Worm (Caenorhabditis elegans) whole organism, young adult: ENCODE measurements around the gene F44E2.10.

ENCODE experiments used
- B0035.1 ChIP-seq: sonication (generic microtip); optimal IDR thresholded peaks from 2 replicates; lab custom pipeline; 2016; ENCODE audit warnings: missing genetic modification characterization, mild to moderate bottlenecking, missing compliant biosample characterization, missing genotype, missing genetic modification reagents
- B0261.1 ChIP-seq: sonication (generic microtip); optimal IDR thresholded peaks from 2 replicates; lab custom pipeline; 2016; ENCODE audit warnings: mild to moderate bottlenecking, missing genetic modification characterization, moderate library complexity, missing compliant biosample characterization
- B0336.3 ChIP-seq: fragments of 200-800 bp; sonication (Bioruptor generic); IDR thresholded peaks from 2 replicates; pipeline ENCODE4 v1.3.6; 2022; ENCODE audit warnings: missing genetic modification characterization, missing compliant biosample characterization
- C06A6.2 ChIP-seq: fragments of 200-800 bp; sonication (Bioruptor generic); conservative IDR thresholded peaks from 2 replicates; pipeline ENCODE4 v1.3.6; 2022; ENCODE audit warnings: missing genetic modification characterization, missing compliant biosample characterization
- D2030.7 ChIP-seq: fragments of 200-800 bp; sonication (Bioruptor generic); IDR thresholded peaks from 2 replicates; pipeline ENCODE4 v1.3.6; 2022; ENCODE audit warnings: missing genetic modification reagents, missing genetic modification characterization, missing compliant biosample characterization
- F10E7.11 ChIP-seq: sonication (generic microtip); optimal IDR thresholded peaks from 2 replicates; lab custom pipeline; 2017; ENCODE audit warnings: mild to moderate bottlenecking, missing genetic modification characterization, moderate library complexity, missing compliant biosample characterization
- F23B12.7 ChIP-seq: sonication (generic microtip); optimal IDR thresholded peaks from 2 replicates; lab custom pipeline; 2017; ENCODE audit warnings: missing genetic modification characterization, mild to moderate bottlenecking, missing compliant biosample characterization, antibody characterized with exemption, moderate library complexity; ENCODE audit not compliant: insufficient read depth
- F33H1.4 ChIP-seq: fragments of 200-800 bp; sonication (Bioruptor generic); IDR thresholded peaks from 2 replicates; pipeline ENCODE4 v1.3.6; 2022; ENCODE audit warnings: missing genetic modification reagents, missing genetic modification characterization, missing compliant biosample characterization
- K12H6.12 ChIP-seq: fragments of 200-800 bp; sonication (Bioruptor generic); optimal IDR thresholded peaks from 2 replicates; lab custom pipeline; 2018; ENCODE audit warnings: mild to moderate bottlenecking, missing genetic modification characterization, missing compliant biosample characterization
- ZK185.1 ChIP-seq: sonication (generic microtip); optimal IDR thresholded peaks from 2 replicates; lab custom pipeline; 2016; ENCODE audit warnings: mild to moderate bottlenecking, missing genetic modification characterization, missing compliant biosample characterization; ENCODE audit not compliant: poor library complexity, severe bottlenecking
- aptf-2 ChIP-seq: fragments of 200-800 bp; sonication (Bioruptor generic); conservative IDR thresholded peaks from 2 replicates; pipeline ENCODE4 v1.3.6; 2022; ENCODE audit warnings: missing genetic modification reagents, missing genetic modification characterization, missing compliant biosample characterization
- attf-3 ChIP-seq: fragments of 200-800 bp; sonication (Bioruptor generic); conservative IDR thresholded peaks from 2 replicates; pipeline ENCODE4 v1.3.6; 2022; ENCODE audit warnings: missing genetic modification reagents, missing genetic modification characterization, missing compliant biosample characterization
- attf-5 ChIP-seq: fragments of 200-800 bp; sonication (Bioruptor generic); optimal IDR thresholded peaks from 2 replicates; lab custom pipeline; 2018; ENCODE audit warnings: mild to moderate bottlenecking, missing genetic modification characterization, missing compliant biosample characterization
- bed-2 ChIP-seq: fragments of 200-800 bp; sonication (Bioruptor generic); IDR thresholded peaks from 2 replicates; pipeline ENCODE4 v1.3.6; 2022; ENCODE audit warnings: missing genetic modification reagents, missing genetic modification characterization, missing compliant biosample characterization
- cebp-1 ChIP-seq, 2 experiments: fragments of 200-800 bp in 1 of 2; sonication (Bioruptor generic) in 1 of 2; sonication (generic microtip) in 1 of 2; IDR thresholded peaks in 1 of 2; optimal IDR thresholded peaks in 1 of 2; 2 replicates each; pipeline versions ENCODE4 v1.3.6 to Lab custom; 2017 to 2022; ENCODE audit warnings: missing compliant biosample characterization in 2 of 2, missing genetic modification characterization in 2 of 2, mild to moderate bottlenecking in 1 of 2, missing genetic modification reagents in 1 of 2, moderate library complexity in 1 of 2
- cebp-2 ChIP-seq: fragments of 200-800 bp; sonication (Bioruptor generic); IDR thresholded peaks from 2 replicates; pipeline ENCODE4 v1.3.6; 2022; ENCODE audit warnings: missing genetic modification characterization, missing compliant biosample characterization
- ceh-27 ChIP-seq: fragments of 200-800 bp; sonication (Bioruptor generic); optimal IDR thresholded peaks from 2 replicates; lab custom pipeline; 2018; ENCODE audit warnings: mild to moderate bottlenecking, missing genetic modification characterization, moderate library complexity, missing compliant biosample characterization
- ceh-40 ChIP-seq: fragments of 200-800 bp; sonication (Bioruptor generic); IDR thresholded peaks from 2 replicates; pipeline ENCODE4 v1.3.6; 2022; ENCODE audit warnings: missing genetic modification characterization, missing compliant biosample characterization
- ceh-79 ChIP-seq: sonication (generic microtip); optimal IDR thresholded peaks from 2 replicates; lab custom pipeline; 2017; ENCODE audit warnings: mild to moderate bottlenecking, missing genetic modification characterization, missing compliant biosample characterization
- die-1 ChIP-seq: sonication (generic microtip); optimal IDR thresholded peaks from 2 replicates; lab custom pipeline; 2016; ENCODE audit warnings: missing genotype, mild to moderate bottlenecking, missing genetic modification characterization, missing compliant biosample characterization
- dpff-1 ChIP-seq: sonication (generic microtip); optimal IDR thresholded peaks from 2 replicates; lab custom pipeline; 2017; ENCODE audit warnings: mild to moderate bottlenecking, missing genetic modification characterization, missing compliant biosample characterization
- egl-44 ChIP-seq: fragments of 200-800 bp; sonication (Bioruptor generic); IDR thresholded peaks from 2 replicates; pipeline ENCODE4 v1.3.6; 2022; ENCODE audit warnings: missing genetic modification reagents, missing genetic modification characterization, missing compliant biosample characterization
- ekl-4 ChIP-seq: fragments of 200-800 bp; sonication (Bioruptor generic); IDR thresholded peaks from 2 replicates; pipeline ENCODE4 v1.3.6; 2022; ENCODE audit warnings: missing genetic modification reagents, missing genetic modification characterization, missing compliant biosample characterization
- gei-17 ChIP-seq: fragments of 200-800 bp; sonication (Bioruptor generic); optimal IDR thresholded peaks from 2 replicates; lab custom pipeline; 2018; ENCODE audit warnings: mild to moderate bottlenecking, missing genetic modification characterization, missing compliant biosample characterization
- hrde-1 ChIP-seq: sonication (generic microtip); optimal IDR thresholded peaks from 2 replicates; lab custom pipeline; 2016; ENCODE audit warnings: missing genetic modification characterization, mild to moderate bottlenecking, missing compliant biosample characterization, moderate library complexity, missing genotype, missing genetic modification reagents, borderline replicate concordance
- hsf-1 ChIP-seq: fragments of 200-800 bp; sonication (Bioruptor generic); IDR thresholded peaks from 2 replicates; pipeline ENCODE4 v1.3.6; 2022; ENCODE audit warnings: missing genetic modification reagents, missing genetic modification characterization, missing compliant biosample characterization
- lin-35 ChIP-seq, 3 experiments: fragments of 150-350 bp in 2 of 3; sonication (generic microtip) in 1 of 3; optimal IDR thresholded peaks; 2 replicates each; lab custom pipeline; 2014 to 2018; ENCODE audit warnings: missing biosample characterization in 3 of 3, missing genetic modification characterization in 3 of 3, missing genetic modification reagents in 3 of 3
- mxl-1 ChIP-seq: sonication (generic microtip); optimal IDR thresholded peaks from 2 replicates; lab custom pipeline; 2016; ENCODE audit warnings: missing genetic modification characterization, missing compliant biosample characterization
- nfya-1 ChIP-seq: sonication (generic microtip); optimal IDR thresholded peaks from 2 replicates; lab custom pipeline; 2017; ENCODE audit warnings: antibody characterized with exemption, missing compliant biosample characterization, missing genetic modification characterization, borderline replicate concordance; ENCODE audit not compliant: insufficient read depth
- nhr-120 ChIP-seq: fragments of 200-800 bp; sonication (Bioruptor generic); IDR thresholded peaks from 2 replicates; pipeline ENCODE4 v1.3.6; 2022; ENCODE audit warnings: missing genetic modification characterization, missing compliant biosample characterization
- nhr-90 ChIP-seq: sonication (generic microtip); optimal IDR thresholded peaks from 2 replicates; lab custom pipeline; 2016; ENCODE audit warnings: missing genotype, mild to moderate bottlenecking, missing genetic modification characterization, missing compliant biosample characterization
- rcor-1 ChIP-seq: fragments of 200-800 bp; sonication (Bioruptor generic); IDR thresholded peaks from 2 replicates; pipeline ENCODE4 v1.3.6; 2022; ENCODE audit warnings: missing genetic modification reagents, missing genetic modification characterization, missing compliant biosample characterization
- rec-8 ChIP-seq, 2 experiments: sonication (generic microtip); optimal IDR thresholded peaks; 2 replicates each; lab custom pipeline; 2016; ENCODE audit warnings: mild to moderate bottlenecking in 2 of 2, missing genetic modification characterization in 2 of 2, missing genetic modification reagents in 2 of 2, missing genotype in 2 of 2, missing biosample characterization in 1 of 2, missing compliant biosample characterization in 1 of 2, moderate library complexity in 1 of 2
- sea-2 ChIP-seq: fragments of 200-800 bp; sonication (Bioruptor generic); IDR thresholded peaks from 2 replicates; pipeline ENCODE4 v1.3.6; 2022; ENCODE audit warnings: missing genetic modification characterization, missing compliant biosample characterization
- snpc-1.1 ChIP-seq: sonication (generic microtip); optimal IDR thresholded peaks from 2 replicates; lab custom pipeline; 2017; ENCODE audit warnings: missing genetic modification characterization, mild to moderate bottlenecking, missing compliant biosample characterization, antibody characterized with exemption, moderate library complexity, missing genotype, missing genetic modification reagents; ENCODE audit not compliant: insufficient read depth
- snpc-4 ChIP-seq, 5 experiments: fragments of 150-350 bp in 1 of 5; sonication (generic microtip) in 4 of 5; optimal IDR thresholded peaks; 2 replicates each; lab custom pipeline; 2014 to 2018; ENCODE audit warnings: missing genetic modification characterization in 5 of 5, missing biosample characterization in 3 of 5, antibody characterized with exemption in 2 of 5, mild to moderate bottlenecking in 2 of 5, missing compliant biosample characterization in 2 of 5, missing genotype in 2 of 5, moderate library complexity in 2 of 5, missing genetic modification reagents in 1 of 5
- tlf-1 ChIP-seq: fragments of 200-800 bp; sonication (Bioruptor generic); optimal IDR thresholded peaks from 2 replicates; lab custom pipeline; 2018; ENCODE audit warnings: mild to moderate bottlenecking, missing genetic modification characterization, missing compliant biosample characterization
- unc-130 ChIP-seq: sonication (generic microtip); optimal IDR thresholded peaks from 2 replicates; lab custom pipeline; 2016; ENCODE audit warnings: missing genetic modification reagents, missing genetic modification characterization, missing compliant biosample characterization
- unc-62 ChIP-seq: fragments of 150-350 bp; optimal IDR thresholded peaks from 2 replicates; lab custom pipeline; 2014; ENCODE audit warnings: missing biosample characterization, missing genetic modification reagents, missing genetic modification characterization
- xnd-1 ChIP-seq: sonication (generic microtip); optimal IDR thresholded peaks from 2 replicates; lab custom pipeline; 2016; ENCODE audit warnings: missing genotype, missing genetic modification reagents, missing genetic modification characterization, missing compliant biosample characterization
- zim-3 ChIP-seq: sonication (generic microtip); optimal IDR thresholded peaks from 2 replicates; lab custom pipeline; 2017; ENCODE audit warnings: mild to moderate bottlenecking, missing genetic modification characterization, moderate library complexity, missing compliant biosample characterization
- ztf-22 ChIP-seq: fragments of 200-800 bp; sonication (Bioruptor generic); optimal IDR thresholded peaks from 2 replicates; lab custom pipeline; 2018; ENCODE audit warnings: mild to moderate bottlenecking, missing genetic modification characterization, moderate library complexity, missing compliant biosample characterization
- ztf-26 ChIP-seq: sonication (generic microtip); optimal IDR thresholded peaks from 2 replicates; lab custom pipeline; 2017; ENCODE audit warnings: missing genetic modification characterization, missing compliant biosample characterization
- ztf-3 ChIP-seq: fragments of 200-800 bp; sonication (Bioruptor generic); optimal IDR thresholded peaks from 2 replicates; lab custom pipeline; 2018; ENCODE audit warnings: mild to moderate bottlenecking, missing genetic modification characterization, missing compliant biosample characterization

F44E2.10 gene

DNA sequence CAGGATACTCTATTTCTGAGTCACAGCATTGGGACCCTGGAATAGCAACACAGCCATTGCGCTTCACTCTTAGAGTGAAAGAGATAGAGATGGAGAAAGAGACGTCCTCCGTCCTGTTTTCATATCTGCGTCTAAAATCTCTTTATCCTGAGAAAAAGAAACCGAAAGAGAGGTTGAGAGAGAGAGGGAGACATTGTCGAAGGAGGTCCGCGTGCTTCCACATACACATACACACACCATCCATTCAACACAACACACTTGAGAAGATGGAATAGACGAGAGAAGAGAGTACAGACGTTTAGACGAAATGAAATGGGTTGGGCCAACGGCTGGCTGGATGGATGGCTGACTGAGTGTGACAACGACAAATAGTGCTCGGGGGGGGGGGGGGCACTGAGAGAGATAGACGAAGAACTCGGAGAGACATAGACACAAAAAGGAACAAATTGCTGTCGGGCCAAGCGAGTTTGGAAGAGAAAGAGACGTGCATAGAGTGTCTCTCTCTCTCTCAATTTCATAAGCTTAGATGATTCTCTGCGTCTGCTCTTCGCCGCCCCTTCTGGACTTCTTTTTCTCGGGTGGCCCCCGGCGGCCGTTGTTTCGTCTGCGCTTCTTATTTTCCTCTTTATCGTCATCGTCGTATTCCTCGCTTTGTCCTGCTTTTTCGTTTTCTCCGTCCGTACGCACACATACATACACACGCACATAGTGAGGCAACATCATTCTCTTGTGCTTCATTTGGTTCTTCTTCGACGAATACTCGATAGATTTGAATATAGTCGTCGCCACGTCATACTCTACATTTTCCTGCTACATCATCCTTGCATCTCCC lies 30.7 kb downstream of the F44E2.10 start, which contains the start of gene F54F2.6 (continued):
- TF ChIP-seq cebp-1 (GFP tag; IDR thresholded peaks at IDR 0.05; lab: Robert Waterston, UW), result peak; percentile 60
- TF ChIP-seq cebp-1 (tag; optimal IDR thresholded peaks at IDR 0.05; lab: Kevin White, UChicago), result peak; percentile 91
- no peak for TF ChIP-seq aptf-2 (GFP tag; lab: Robert Waterston, UW)
- no peak for TF ChIP-seq ztf-22 (GFP tag; lab: Kevin White, UChicago)
- no peak for TF ChIP-seq snpc-1.1
- peak; percentile 9 for TF ChIP-seq F10E7.11
- TF ChIP-seq unc-130 (GFP tag; lab: Kevin White, UChicago), result no peak
- TF ChIP-seq snpc-4 (GFP tag; optimal IDR thresholded peaks at IDR 0.05; lab: Kevin White, UChicago), result no peak
- peak in 2 of 4 experiments; percentile 50 for TF ChIP-seq snpc-4 (tag; optimal IDR thresholded peaks at IDR 0.05; lab: Kevin White, UChicago)
- TF ChIP-seq B0336.3 (GFP tag; lab: Robert Waterston, UW), result peak; percentile 77
- TF ChIP-seq K12H6.12 (tag; lab: Kevin White, UChicago), result peak; percentile 97
- TF ChIP-seq attf-5 (GFP tag; lab: Kevin White, UChicago), result peak; percentile 86
- no peak for TF ChIP-seq rec-8 (tag; optimal IDR thresholded peaks at IDR 0.05; lab: Kevin White, UChicago)
- TF ChIP-seq hsf-1 (GFP tag; lab: Robert Waterston, UW), result no peak
- no peak for TF ChIP-seq sea-2
- no peak for TF ChIP-seq nfya-1 (tag; lab: Kevin White, UChicago)
- no peak for TF ChIP-seq F33H1.4 (GFP tag; lab: Robert Waterston, UW)
- TF ChIP-seq ceh-40 (GFP tag; lab: Robert Waterston, UW), result no peak
- no peak for TF ChIP-seq hrde-1 (tag; lab: Kevin White, UChicago)
- TF ChIP-seq D2030.7 (GFP tag; lab: Robert Waterston, UW), result no peak
- TF ChIP-seq C06A6.2 (GFP tag; lab: Robert Waterston, UW), result peak; percentile 57
- TF ChIP-seq F23B12.7 (tag; lab: Kevin White, UChicago), result no peak
- no peak for TF ChIP-seq unc-62 (GFP tag; lab: Kevin White, UChicago)
- TF ChIP-seq cebp-2, result no peak
- TF ChIP-seq ztf-3 (GFP tag; lab: Kevin White, UChicago), result peak; percentile 53
- TF ChIP-seq ztf-26 (tag; lab: Kevin White, UChicago), result peak; percentile 51
- no peak for TF ChIP-seq attf-3
- peak; percentile 20 for TF ChIP-seq dpff-1 (tag; lab: Kevin White, UChicago)
- TF ChIP-seq B0035.1, result peak; percentile 32
- peak; percentile 25 for TF ChIP-seq gei-17
- no peak for TF ChIP-seq bed-2 (GFP tag; lab: Robert Waterston, UW)
- TF ChIP-seq mxl-1 (tag; lab: Kevin White, UChicago), result no peak
- 0 out of 2 replicates have a peak, but pooled peaks have one; percentile 12 for TF ChIP-seq ekl-4 (GFP tag; lab: Robert Waterston, UW)
- TF ChIP-seq ceh-27 (GFP tag; lab: Kevin White, UChicago), result peak; percentile 88
- no peak for TF ChIP-seq B0261.1 (tag; lab: Kevin White, UChicago)
- no peak for TF ChIP-seq rcor-1 (GFP tag; lab: Robert Waterston, UW)
- TF ChIP-seq die-1, result no peak
- TF ChIP-seq xnd-1, result no peak
- TF ChIP-seq nhr-90 (tag; lab: Kevin White, UChicago), result no peak
- peak; percentile 16 for TF ChIP-seq tlf-1 (GFP tag; lab: Kevin White, UChicago)
- peak; percentile 52 for TF ChIP-seq ZK185.1 (tag; lab: Kevin White, UChicago)
- no peak for TF ChIP-seq zim-3
- peak in 1 of 3 experiments; percentile 78 for TF ChIP-seq lin-35 (GFP tag; optimal IDR thresholded peaks at IDR 0.05; lab: Kevin White, UChicago)
- peak; percentile 69; the same call in 1 of the 2 replicates for TF ChIP-seq egl-44
- no peak for TF ChIP-seq nhr-120 (GFP tag; lab: Robert Waterston, UW)
- TF ChIP-seq ceh-79 (tag; lab: Kevin White, UChicago), result no peak
